Worm (Caenorhabditis elegans): ENCODE measurements around the gene sas-6.

Gene sas-6

ce11 chrIV:13795249-13795909 lies 6.8 kb upstream of the sas-6 start:
- TF ChIP-seq pbrm-1 (GFP tag; IDR thresholded peaks at IDR 0.05) (0 out of 2 replicates have a peak, but pooled peaks have one; percentile 21), mxl-1 (tag; optimal IDR thresholded peaks at IDR 0.05) (peak; percentile 1), efl-1 (GFP tag; optimal IDR thresholded peaks at IDR 0.05) (no peak), tbp1 (GFP tag; optimal IDR thresholded peaks at IDR 0.05) (no peak), fkh-3 (tag; optimal IDR thresholded peaks at IDR 0.05) (no peak), attf-6 (GFP tag; IDR thresholded peaks at IDR 0.05) (peak; percentile 69; the same call in 1 of the 2 replicates), snpc-4 (GFP tag; optimal IDR thresholded peaks at IDR 0.05) (no peak), snpc-4 (tag; optimal IDR thresholded peaks at IDR 0.05) (peak in 2 of 4 experiments; percentile 73 to 85)

ce11 chrIV:13786690-13787089 lies 1.8 kb downstream of the sas-6 start, which contains the start of gene icap-1:
icap-1 (minus strand) TSS chrIV:13786961.
- no peak for TF ChIP-seq ceh-58 (GFP tag; IDR thresholded peaks at IDR 0.05)
- no peak for TF ChIP-seq Y95B8A.8 (GFP tag; IDR thresholded peaks at IDR 0.05)
- TF ChIP-seq fkh-3 (tag; optimal IDR thresholded peaks at IDR 0.05) = no peak
- TF ChIP-seq sdz-38 (tag; optimal IDR thresholded peaks at IDR 0.05) = no peak
- no peak for TF ChIP-seq somi-1 (GFP tag; optimal IDR thresholded peaks at IDR 0.05)
- no peak for TF ChIP-seq pbrm-1 (GFP tag; IDR thresholded peaks at IDR 0.05)
- no peak for TF ChIP-seq hmg-1.2 (GFP tag; IDR thresholded peaks at IDR 0.05)
- no peak for TF ChIP-seq F10E7.11 (tag; optimal IDR thresholded peaks at IDR 0.05)
- no peak for TF ChIP-seq F23B12.7 (tag; optimal IDR thresholded peaks at IDR 0.05; ENCODE audit: insufficient read depth)
- no peak for TF ChIP-seq him-1 (tag; optimal IDR thresholded peaks at IDR 0.05)
- no peak for TF ChIP-seq dpff-1 (tag; optimal IDR thresholded peaks at IDR 0.05)
- TF ChIP-seq B0261.1 (tag; optimal IDR thresholded peaks at IDR 0.05) = no peak
- no peak for TF ChIP-seq rec-8 (tag; optimal IDR thresholded peaks at IDR 0.05)
- TF ChIP-seq tbp1 (GFP tag; optimal IDR thresholded peaks at IDR 0.05) = peak; percentile 4
- TF ChIP-seq efl-1 (GFP tag; optimal IDR thresholded peaks at IDR 0.05) = no peak
- TF ChIP-seq mes-4 (tag; optimal IDR thresholded peaks at IDR 0.05) = no peak
- TF ChIP-seq snpc-1.1 (tag; optimal IDR thresholded peaks at IDR 0.05; ENCODE audit: insufficient read depth) = no peak
- no peak for TF ChIP-seq rpc-1 (optimal IDR thresholded peaks at IDR 0.05)
- TF ChIP-seq rpc-1 (tag; optimal IDR thresholded peaks at IDR 0.05) = no peak
- TF ChIP-seq egl-18 (GFP tag; IDR thresholded peaks at IDR 0.05) = no peak
- TF ChIP-seq zim-3 (tag; optimal IDR thresholded peaks at IDR 0.05) = no peak
- TF ChIP-seq nhr-80 (tag; optimal IDR thresholded peaks at IDR 0.05) = peak; percentile 66
- TF ChIP-seq hmg-20 (GFP tag; IDR thresholded peaks at IDR 0.05) = no peak
- no peak for TF ChIP-seq attf-3 (GFP tag; conservative IDR thresholded peaks at IDR 0.05)
- TF ChIP-seq repo-1 (tag; optimal IDR thresholded peaks at IDR 0.05) = no peak
- TF ChIP-seq ztf-18 (tag; optimal IDR thresholded peaks at IDR 0.05) = peak; percentile 48
- no peak for TF ChIP-seq mxl-1 (tag; optimal IDR thresholded peaks at IDR 0.05)
- no peak for TF ChIP-seq aptf-3 (GFP tag; IDR thresholded peaks at IDR 0.05)
- TF ChIP-seq dox-1 (GFP tag; IDR thresholded peaks at IDR 0.05) = 0 out of 2 replicates have a peak, but pooled peaks have one; percentile 15
- no peak for TF ChIP-seq snpc-4 (GFP tag; optimal IDR thresholded peaks at IDR 0.05)
- TF ChIP-seq snpc-4 (tag; optimal IDR thresholded peaks at IDR 0.05) = peak in 1 of 4 experiments; percentile 60
- peak; percentile 73 for TF ChIP-seq attf-5 (GFP tag; optimal IDR thresholded peaks at IDR 0.05)
- no peak for TF ChIP-seq rcor-1 (GFP tag; IDR thresholded peaks at IDR 0.05)

DNA sequence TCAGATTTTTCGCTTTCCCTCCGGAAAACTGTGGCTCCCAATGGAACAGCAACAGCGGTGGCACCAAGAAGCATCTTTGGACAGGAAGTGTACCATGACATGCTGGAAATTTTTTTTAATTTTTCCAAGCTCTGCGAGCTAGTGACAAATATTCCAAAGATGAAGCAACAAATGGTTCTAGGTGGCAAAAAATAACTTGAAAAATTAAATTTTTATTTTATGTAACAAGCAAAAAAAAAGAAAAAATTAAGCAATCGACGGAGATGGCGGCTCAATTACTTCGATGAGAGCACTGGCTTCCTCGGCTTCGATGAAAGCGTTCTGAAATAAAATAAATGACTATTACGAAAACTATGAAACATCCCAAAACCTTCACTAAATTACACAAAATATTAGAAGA lies 3.0 kb downstream of the sas-6 start, which contains the start of gene lact-9:
Gene lact-9, minus strand, starts transcription at position 101 of the 400 bp plus-strand sequence.
- no peak for TF ChIP-seq tbp1 (GFP tag; optimal IDR thresholded peaks at IDR 0.05)
- TF ChIP-seq lin-35 (GFP tag; optimal IDR thresholded peaks at IDR 0.05) = no peak
- TF ChIP-seq ztf-25 (GFP tag; IDR thresholded peaks at IDR 0.05) = no peak
- no peak for TF ChIP-seq B0261.1 (tag; optimal IDR thresholded peaks at IDR 0.05)
- no peak for TF ChIP-seq sea-2 (GFP tag; IDR thresholded peaks at IDR 0.05)
- TF ChIP-seq bed-1 (GFP tag; IDR thresholded peaks at IDR 0.05) = no peak

Measured in whole organism, young adult.